Fruit fly (Drosophila melanogaster): Measurements from ENCODE around the gene Hus1-like.

The Hus1-like gene

DNA sequence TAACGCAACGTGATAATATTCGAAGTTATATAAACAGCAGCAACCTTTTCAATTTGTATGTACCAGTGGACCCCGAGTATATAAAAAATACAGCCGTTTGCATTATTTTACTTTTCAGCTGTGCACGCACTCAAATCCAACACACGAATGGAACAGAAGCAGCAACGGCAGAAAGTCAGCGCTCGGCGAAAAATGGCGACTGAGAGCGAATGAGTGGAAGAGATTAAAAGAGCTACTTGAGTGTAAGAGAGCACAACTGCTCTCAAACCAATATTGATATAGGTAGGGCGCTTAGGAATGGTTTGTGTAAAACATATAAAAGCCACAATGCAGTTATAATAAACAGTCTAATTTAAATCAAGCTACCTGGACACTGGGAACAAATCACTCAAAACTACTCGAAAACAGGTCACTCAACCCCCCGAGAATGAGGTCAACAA lies 5.6 kb downstream of the Hus1-like start (continued):
- peak; percentile 69 for TF ChIP-seq CG33213 (GFP tag; optimal IDR thresholded peaks at IDR 0.05)
- peak; percentile 70 for TF ChIP-seq CG8089 (GFP tag; optimal IDR thresholded peaks at IDR 0.05)
- no peak for TF ChIP-seq pita (GFP tag; optimal IDR thresholded peaks at IDR 0.05)
- peak; percentile 84 for TF ChIP-seq CG8924 (tag; optimal IDR thresholded peaks at IDR 0.05)
- TF ChIP-seq shn (GFP tag; optimal IDR thresholded peaks at IDR 0.05): peak; percentile 62
- peak; percentile 52; the same call in 1 of the 3 replicates for TF ChIP-seq Dbx (GFP tag; IDR thresholded peaks at IDR 0.05)
- peak; percentile 44 for TF ChIP-seq pb (GFP tag; optimal IDR thresholded peaks at IDR 0.05)
- no peak for TF ChIP-seq toy (GFP tag; IDR thresholded peaks at IDR 0.05)
- peak; percentile 63 for TF ChIP-seq nom (GFP tag; optimal IDR thresholded peaks at IDR 0.05)
- TF ChIP-seq stwl (tag; optimal IDR thresholded peaks at IDR 0.05): peak; percentile 29
- peak in 1 of 2 experiments; percentile 84 for TF ChIP-seq tll (GFP tag; optimal IDR thresholded peaks at IDR 0.05)
- TF ChIP-seq CG34224 (GFP tag; IDR thresholded peaks at IDR 0.05; ENCODE audit: partially characterized antibody): peak; percentile 32; the same call in 1 of the 3 replicates
- TF ChIP-seq Gsc (GFP tag; IDR thresholded peaks at IDR 0.05): no peak
- no peak for TF ChIP-seq pros (GFP tag; optimal IDR thresholded peaks at IDR 0.05)
- TF ChIP-seq CG1832 (GFP tag; optimal IDR thresholded peaks at IDR 0.05): no peak
- no peak for TF ChIP-seq CG9215 (GFP tag; IDR thresholded peaks at IDR 0.05)
- no peak for TF ChIP-seq CG9932 (GFP tag; IDR thresholded peaks at IDR 0.05)
- peak; percentile 58 for TF ChIP-seq dmrt99B (tag; optimal IDR thresholded peaks at IDR 0.05)
- TF ChIP-seq Chrac-16 (GFP tag; optimal IDR thresholded peaks at IDR 0.05): no peak
- no peak for TF ChIP-seq BEAF-32 (GFP tag; optimal IDR thresholded peaks at IDR 0.05)
- no peak for TF ChIP-seq Atf3 (GFP tag; optimal IDR thresholded peaks at IDR 0.05)
- peak; percentile 11 to 73 for TF ChIP-seq Hr51 (GFP tag; optimal IDR thresholded peaks at IDR 0.05)
- TF ChIP-seq Lpt (GFP tag; optimal IDR thresholded peaks at IDR 0.05): no peak
- TF ChIP-seq psq (GFP tag; optimal IDR thresholded peaks at IDR 0.05): peak; percentile 70
- TF ChIP-seq Hsf (GFP tag; optimal IDR thresholded peaks at IDR 0.05): no peak
- peak; percentile 89 for TF ChIP-seq MTF-1 (GFP tag; optimal IDR thresholded peaks at IDR 0.05; ENCODE audit: borderline replicate concordance)
- TF ChIP-seq cas (GFP tag; IDR thresholded peaks at IDR 0.05): no peak
- peak; percentile 7 for TF ChIP-seq vfl (GFP tag; optimal IDR thresholded peaks at IDR 0.05)
- TF ChIP-seq salm (tag; optimal IDR thresholded peaks at IDR 0.05): peak; percentile 65
- peak; percentile 33 for TF ChIP-seq dmrt11E (tag; optimal IDR thresholded peaks at IDR 0.05)
- TF ChIP-seq tin (GFP tag; optimal IDR thresholded peaks at IDR 0.05): peak; percentile 6
- TF ChIP-seq ems (GFP tag; optimal IDR thresholded peaks at IDR 0.05): no peak
- no peak for TF ChIP-seq tx (GFP tag; optimal IDR thresholded peaks at IDR 0.05)
- TF ChIP-seq CG12942 (GFP tag; optimal IDR thresholded peaks at IDR 0.05): peak; percentile 24
- no peak; the same call in 2 of the 3 replicates for TF ChIP-seq row (GFP tag; IDR thresholded peaks at IDR 0.05)
- no peak for TF ChIP-seq CG7928 (GFP tag; optimal IDR thresholded peaks at IDR 0.05)
- TF ChIP-seq CG2875 (GFP tag; optimal IDR thresholded peaks at IDR 0.05): peak; percentile 90
- peak; percentile 59 for TF ChIP-seq Atf6 (GFP tag; IDR thresholded peaks at IDR 0.05)
- TF ChIP-seq CG13123 (GFP tag; optimal IDR thresholded peaks at IDR 0.05): peak; percentile 72
- peak; percentile 37 for TF ChIP-seq CG11398 (GFP tag; optimal IDR thresholded peaks at IDR 0.05)
- TF ChIP-seq Hr39 (optimal IDR thresholded peaks at IDR 0.05): no peak
- no peak for TF ChIP-seq az2 (GFP tag; optimal IDR thresholded peaks at IDR 0.05)
- peak; percentile 21 for TF ChIP-seq CG1603 (tag; optimal IDR thresholded peaks at IDR 0.05)
- no peak; the same call in 2 of the 3 replicates for TF ChIP-seq B-H1 (GFP tag; IDR thresholded peaks at IDR 0.05)
- TF ChIP-seq Hmr (GFP tag; optimal IDR thresholded peaks at IDR 0.05): peak; percentile 79
- TF ChIP-seq emc (GFP tag; optimal IDR thresholded peaks at IDR 0.05): peak; percentile 10
- TF ChIP-seq bab2 (GFP tag; optimal IDR thresholded peaks at IDR 0.05): peak; percentile 77
- TF ChIP-seq Ada2b (GFP tag; IDR thresholded peaks at IDR 0.05): peak; percentile 6; the same call in 1 of the 2 replicates
- TF ChIP-seq vnd (GFP tag; IDR thresholded peaks at IDR 0.05; ENCODE audit: partially characterized antibody): no peak
- TF ChIP-seq peb (GFP tag; IDR thresholded peaks at IDR 0.05): no peak
- TF ChIP-seq ind (GFP tag; optimal IDR thresholded peaks at IDR 0.05): no peak
